Worm (Caenorhabditis elegans): ENCODE data around the gene K02C4.2.

K02C4.2 gene

ce11 chrII:8071801-8072544 lies 3.6 kb upstream of the K02C4.2 start:
- no peak for TF ChIP-seq B0310.2 (tag; optimal IDR thresholded peaks at IDR 0.05)
- TF ChIP-seq sea-1 (GFP tag; conservative IDR thresholded peaks at IDR 0.05): no peak

ce11 chrII:8073222-8073621 lies 2.3 kb upstream of the K02C4.2 start, which contains the start of gene gpcp-2:
TSS of gene gpcp-2 (minus strand) at chrII:8073374.
- no peak for TF ChIP-seq ceh-13 (GFP tag; optimal IDR thresholded peaks at IDR 0.05)
- TF ChIP-seq pes-1 (GFP tag; IDR thresholded peaks at IDR 0.05): no peak
- TF ChIP-seq F13C5.2 (tag; optimal IDR thresholded peaks at IDR 0.05): no peak
- no peak for TF ChIP-seq flt-1 (GFP tag; IDR thresholded peaks at IDR 0.05)
- no peak for TF ChIP-seq B0310.2 (tag; optimal IDR thresholded peaks at IDR 0.05)
- TF ChIP-seq aly-1 (tag; optimal IDR thresholded peaks at IDR 0.05): no peak
- no peak for TF ChIP-seq sea-1 (GFP tag; conservative IDR thresholded peaks at IDR 0.05)
- no peak for TF ChIP-seq tbx-37 (GFP tag; conservative IDR thresholded peaks at IDR 0.05)
- no peak for TF ChIP-seq ceh-36 (tag; optimal IDR thresholded peaks at IDR 0.05)
- TF ChIP-seq ets-7 (tag; optimal IDR thresholded peaks at IDR 0.05): no peak
- no peak for TF ChIP-seq hmbx-1 (tag; optimal IDR thresholded peaks at IDR 0.05)

ce11 chrII:8074058-8074457 lies 1.5 kb upstream of the K02C4.2 start:
- TF ChIP-seq ceh-36 (tag; optimal IDR thresholded peaks at IDR 0.05) (no peak), scrt-1 (GFP tag; IDR thresholded peaks at IDR 0.05) (no peak), hmbx-1 (tag; optimal IDR thresholded peaks at IDR 0.05) (no peak), tbx-37 (GFP tag; conservative IDR thresholded peaks at IDR 0.05) (no peak), ets-7 (tag; optimal IDR thresholded peaks at IDR 0.05) (no peak), F13C5.2 (tag; optimal IDR thresholded peaks at IDR 0.05) (no peak), hmg-4 (GFP tag; optimal IDR thresholded peaks at IDR 0.05) (no peak), ceh-13 (GFP tag; optimal IDR thresholded peaks at IDR 0.05) (no peak), ama-1 (optimal IDR thresholded peaks at IDR 0.05) (no peak), pes-1 (GFP tag; IDR thresholded peaks at IDR 0.05) (no peak), tra-4 (tag; optimal IDR thresholded peaks at IDR 0.05) (no peak), sea-1 (GFP tag; conservative IDR thresholded peaks at IDR 0.05) (no peak), hnd-1 (tag; optimal IDR thresholded peaks at IDR 0.05) (no peak), tbx-11 (GFP tag; IDR thresholded peaks at IDR 0.05) (no peak), aly-1 (tag; optimal IDR thresholded peaks at IDR 0.05) (no peak), flt-1 (GFP tag; IDR thresholded peaks at IDR 0.05) (no peak), B0310.2 (tag; optimal IDR thresholded peaks at IDR 0.05) (no peak)

ce11 chrII:8078041-8078440 lies 2.5 kb downstream of the K02C4.2 start, which contains the start of gene K02C4.5:
TSS of gene K02C4.5 (plus strand) at chrII:8078435.
- no peak for TF ChIP-seq flt-1 (GFP tag; IDR thresholded peaks at IDR 0.05)
- TF ChIP-seq pes-1 (GFP tag; IDR thresholded peaks at IDR 0.05): no peak
- TF ChIP-seq B0310.2 (tag; optimal IDR thresholded peaks at IDR 0.05): no peak
- TF ChIP-seq hmbx-1 (tag; optimal IDR thresholded peaks at IDR 0.05): no peak
- no peak for TF ChIP-seq ceh-36 (tag; optimal IDR thresholded peaks at IDR 0.05)
- no peak for TF ChIP-seq hnd-1 (tag; optimal IDR thresholded peaks at IDR 0.05)
- TF ChIP-seq ceh-13 (GFP tag; optimal IDR thresholded peaks at IDR 0.05): no peak
- TF ChIP-seq scrt-1 (GFP tag; IDR thresholded peaks at IDR 0.05): no peak
- TF ChIP-seq tra-4 (tag; optimal IDR thresholded peaks at IDR 0.05): no peak
- no peak for TF ChIP-seq tbx-37 (GFP tag; conservative IDR thresholded peaks at IDR 0.05)
- no peak for TF ChIP-seq sea-1 (GFP tag; conservative IDR thresholded peaks at IDR 0.05)
- TF ChIP-seq aly-1 (tag; optimal IDR thresholded peaks at IDR 0.05): no peak
- no peak for TF ChIP-seq hmg-4 (GFP tag; optimal IDR thresholded peaks at IDR 0.05)
- TF ChIP-seq tbx-11 (GFP tag; IDR thresholded peaks at IDR 0.05): no peak
- no peak for TF ChIP-seq F13C5.2 (tag; optimal IDR thresholded peaks at IDR 0.05)
- no peak for TF ChIP-seq ama-1 (optimal IDR thresholded peaks at IDR 0.05)
- no peak for TF ChIP-seq ets-7 (tag; optimal IDR thresholded peaks at IDR 0.05)

ce11 chrII:8086803-8087202 lies 11.2 kb downstream of the K02C4.2 start, which contains the start of gene K02C4.3:
TSS of gene K02C4.3 (minus strand) at chrII:8086853.
- TF ChIP-seq tbx-11 (GFP tag; IDR thresholded peaks at IDR 0.05) (no peak), aly-1 (tag; optimal IDR thresholded peaks at IDR 0.05) (no peak), scrt-1 (GFP tag; IDR thresholded peaks at IDR 0.05) (no peak), hmg-4 (GFP tag; optimal IDR thresholded peaks at IDR 0.05) (no peak), tra-4 (tag; optimal IDR thresholded peaks at IDR 0.05) (no peak), B0310.2 (tag; optimal IDR thresholded peaks at IDR 0.05) (no peak), hmbx-1 (tag; optimal IDR thresholded peaks at IDR 0.05) (no peak), ama-1 (optimal IDR thresholded peaks at IDR 0.05) (no peak), tbx-37 (GFP tag; conservative IDR thresholded peaks at IDR 0.05) (no peak), sea-1 (GFP tag; conservative IDR thresholded peaks at IDR 0.05) (no peak), pes-1 (GFP tag; IDR thresholded peaks at IDR 0.05) (no peak), ceh-36 (tag; optimal IDR thresholded peaks at IDR 0.05) (no peak), hnd-1 (tag; optimal IDR thresholded peaks at IDR 0.05) (no peak), ets-7 (tag; optimal IDR thresholded peaks at IDR 0.05) (no peak), flt-1 (GFP tag; IDR thresholded peaks at IDR 0.05) (no peak), ceh-13 (GFP tag; optimal IDR thresholded peaks at IDR 0.05) (no peak), F13C5.2 (tag; optimal IDR thresholded peaks at IDR 0.05) (no peak)

- TF ChIP-seq hmg-4 (GFP tag; optimal IDR thresholded peaks at IDR 0.05) (peak; percentile 20), ama-1 (optimal IDR thresholded peaks at IDR 0.05) (peak; percentile 66), hnd-1 (tag; optimal IDR thresholded peaks at IDR 0.05) (no peak), pes-1 (GFP tag; IDR thresholded peaks at IDR 0.05) (no peak)
These were observed 16.0 kb downstream of the K02C4.2 start for ce11 chrII:8091528-8091927.

ce11 chrII:8092537-8092936 lies 17.0 kb downstream of the K02C4.2 start, which contains the start of gene ltd-1:
TSS of gene ltd-1 (minus strand) at chrII:8092754.
- TF ChIP-seq hmbx-1 (tag; optimal IDR thresholded peaks at IDR 0.05) (no peak), ceh-36 (tag; optimal IDR thresholded peaks at IDR 0.05) (no peak), B0310.2 (tag; optimal IDR thresholded peaks at IDR 0.05) (no peak)

Measured in whole organism, early embryonic.